Fruit fly (Drosophila melanogaster): ENCODE results near the gene tgo.

tgo gene

DNA sequence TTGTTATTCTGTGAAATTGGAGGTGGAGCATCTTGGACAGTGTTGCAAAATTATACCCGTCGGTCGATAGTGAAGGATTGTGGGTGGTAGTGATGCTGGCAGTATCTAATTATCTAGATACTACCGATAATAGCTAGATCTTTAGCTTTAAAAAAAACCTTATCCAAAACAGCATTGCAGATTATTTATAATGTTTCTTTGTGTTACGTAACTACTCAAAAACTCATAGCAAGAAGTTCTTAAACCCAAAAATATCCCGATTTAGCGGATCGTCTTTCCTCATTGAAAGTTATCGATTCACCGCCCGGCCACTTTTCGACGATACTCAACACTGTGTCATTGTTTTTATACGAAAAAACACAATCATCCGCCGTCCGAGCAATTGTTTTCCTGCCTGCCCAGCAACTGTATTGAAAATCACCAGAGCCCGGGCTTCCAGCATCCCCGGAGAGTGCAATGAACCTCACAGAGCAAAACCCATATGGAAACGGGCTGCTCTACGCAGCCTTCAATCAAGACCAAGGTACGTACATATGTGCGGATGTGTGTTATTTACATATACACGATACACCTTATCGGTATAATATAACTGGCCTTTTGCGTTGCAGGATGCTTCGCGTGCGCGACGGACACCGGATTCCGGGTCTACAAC lies 26.8 kb downstream of the tgo start, which contains the start of gene CG11975 (continued):
- no peak for TF ChIP-seq hth (optimal IDR thresholded peaks at IDR 0.05)
- TF ChIP-seq insv (GFP tag; optimal IDR thresholded peaks at IDR 0.05): peak in 1 of 2 experiments; percentile 51
- TF ChIP-seq CG16813 (GFP tag; IDR thresholded peaks at IDR 0.05; ENCODE audit: partially characterized antibody): peak; percentile 64
- peak; percentile 98 for TF ChIP-seq sens (GFP tag)
- TF ChIP-seq sr (GFP tag; IDR thresholded peaks at IDR 0.05): no peak
- TF ChIP-seq Six4 (GFP tag; optimal IDR thresholded peaks at IDR 0.05): peak; percentile 67
- peak; percentile 61 for TF ChIP-seq btn (GFP tag; optimal IDR thresholded peaks at IDR 0.05)
- peak; percentile 60 for TF ChIP-seq CG9727 (GFP tag; optimal IDR thresholded peaks at IDR 0.05)
- TF ChIP-seq lilli (GFP tag; optimal IDR thresholded peaks at IDR 0.05): peak; percentile 90
- peak; percentile 54; the same call in 1 of the 2 replicates for TF ChIP-seq Ada2b (GFP tag; IDR thresholded peaks at IDR 0.05)
- TF ChIP-seq ken (GFP tag; IDR thresholded peaks at IDR 0.05): peak; percentile 68; the same call in 1 of the 3 replicates
- peak; percentile 67 for TF ChIP-seq grau (tag; optimal IDR thresholded peaks at IDR 0.05)
- no peak for TF ChIP-seq Lpt (GFP tag; optimal IDR thresholded peaks at IDR 0.05)
- peak; percentile 48; the same call in 2 of the 3 replicates for TF ChIP-seq Aef1 (GFP tag; IDR thresholded peaks at IDR 0.05)
- peak; percentile 99 for TF ChIP-seq CG10267 (tag; optimal IDR thresholded peaks at IDR 0.05)
- peak; percentile 55; the same call in 2 of the 3 replicates for TF ChIP-seq Opbp (GFP tag; IDR thresholded peaks at IDR 0.05; ENCODE audit: partially characterized antibody)
- TF ChIP-seq CG16779 (GFP tag; IDR thresholded peaks at IDR 0.05): no peak
- TF ChIP-seq Optix (GFP tag; IDR thresholded peaks at IDR 0.05): peak; percentile 40; the same call in 1 of the 3 replicates
- peak; percentile 87 for TF ChIP-seq ems (GFP tag; optimal IDR thresholded peaks at IDR 0.05)
- TF ChIP-seq wek (GFP tag; optimal IDR thresholded peaks at IDR 0.05): no peak
- no peak for TF ChIP-seq CG8281 (tag; optimal IDR thresholded peaks at IDR 0.05)
- peak; percentile 62 for TF ChIP-seq Bteb2 (GFP tag; optimal IDR thresholded peaks at IDR 0.05)
- TF ChIP-seq CG10979 (tag; optimal IDR thresholded peaks at IDR 0.05): peak; percentile 57
- TF ChIP-seq Dek (tag; optimal IDR thresholded peaks at IDR 0.05): peak; percentile 57
- TF ChIP-seq ci (GFP tag; IDR thresholded peaks at IDR 0.05): peak; percentile 29; the same call in 1 of the 3 replicates
- TF ChIP-seq Ptx1 (GFP tag; IDR thresholded peaks at IDR 0.05): peak; percentile 58
- peak; percentile 21 for TF ChIP-seq Nf-YB (GFP tag; optimal IDR thresholded peaks at IDR 0.05)
- no peak for TF ChIP-seq Abd-B (GFP tag; optimal IDR thresholded peaks at IDR 0.05)
- TF ChIP-seq Mes4 (GFP tag; optimal IDR thresholded peaks at IDR 0.05): peak; percentile 69
- no peak for TF ChIP-seq Deaf1 (tag; optimal IDR thresholded peaks at IDR 0.05)
- peak; percentile 54 for TF ChIP-seq CG6272 (GFP tag; IDR thresholded peaks at IDR 0.05)
- TF ChIP-seq p53 (GFP tag; optimal IDR thresholded peaks at IDR 0.05): peak; percentile 31
- TF ChIP-seq CG12104 (GFP tag; optimal IDR thresholded peaks at IDR 0.05): peak; percentile 60
- TF ChIP-seq kay (GFP tag; optimal IDR thresholded peaks at IDR 0.05): peak; percentile 49
- TF ChIP-seq Vsx1 (GFP tag; optimal IDR thresholded peaks at IDR 0.05): no peak
- peak; percentile 57 for TF ChIP-seq D (optimal IDR thresholded peaks at IDR 0.05)
- peak; percentile 16 for TF ChIP-seq D (GFP tag; optimal IDR thresholded peaks at IDR 0.05)
- TF ChIP-seq al (GFP tag; IDR thresholded peaks at IDR 0.05): peak; percentile 73
- TF ChIP-seq ash1 (GFP tag; optimal IDR thresholded peaks at IDR 0.05): no peak
- no peak for TF ChIP-seq CG15269 (tag; optimal IDR thresholded peaks at IDR 0.05)
- TF ChIP-seq HHEX (GFP tag; optimal IDR thresholded peaks at IDR 0.05): peak; percentile 66
- peak; percentile 48 for TF ChIP-seq CG1233 (GFP tag; optimal IDR thresholded peaks at IDR 0.05)
- no peak; the same call in 1 of the 2 replicates for TF ChIP-seq CG10366 (GFP tag; IDR thresholded peaks at IDR 0.05)
- peak; percentile 68 for TF ChIP-seq HLH4C (GFP tag; IDR thresholded peaks at IDR 0.05; ENCODE audit: partially characterized antibody)
- peak; percentile 36 for TF ChIP-seq CG12236 (GFP tag; optimal IDR thresholded peaks at IDR 0.05)
- TF ChIP-seq Hsf (GFP tag; optimal IDR thresholded peaks at IDR 0.05): peak; percentile 83
- TF ChIP-seq CG10959 (GFP tag; IDR thresholded peaks at IDR 0.05): 0 out of 2 replicates have a peak, but pooled peaks have one; percentile 21
- TF ChIP-seq bsh (GFP tag; optimal IDR thresholded peaks at IDR 0.05): peak in 1 of 2 experiments; percentile 50
- TF ChIP-seq Camta (GFP tag; optimal IDR thresholded peaks at IDR 0.05): peak; percentile 83
- peak; percentile 71 for TF ChIP-seq CG4854 (GFP tag; optimal IDR thresholded peaks at IDR 0.05)

Data from whole organism, embryonic.